Worm (Caenorhabditis elegans): Measurements from ENCODE around the gene nlp-28.

The nlp-28 gene

DNA sequence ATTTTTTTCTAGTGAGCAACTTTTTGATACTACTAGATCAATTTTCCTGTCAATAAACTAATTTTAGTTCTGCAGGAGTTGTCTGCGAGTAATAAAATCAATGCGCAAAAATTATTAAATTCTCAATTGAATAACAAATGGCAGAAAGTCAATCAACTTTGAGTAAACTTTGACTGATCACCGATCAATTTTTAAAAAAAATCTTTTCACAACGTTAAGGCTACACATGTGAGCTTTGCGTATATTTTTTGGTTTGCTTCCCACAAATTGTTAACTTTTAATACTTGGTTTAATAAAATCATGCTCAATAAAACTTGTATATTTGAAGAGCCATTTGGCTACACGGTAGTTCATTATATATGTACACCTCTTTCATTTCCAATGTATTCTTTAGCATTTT lies 20.2 kb downstream of the nlp-28 start, which contains the start of gene srh-7:
TSS of gene srh-7 (plus strand) at position 301 of the 400 bp plus-strand sequence.
- TF ChIP-seq him-1 (tag; optimal IDR thresholded peaks at IDR 0.05): no peak
- no peak for TF ChIP-seq W03F9.2 (tag; optimal IDR thresholded peaks at IDR 0.05)
- TF ChIP-seq dao-5 (tag; optimal IDR thresholded peaks at IDR 0.05): no peak

DNA sequence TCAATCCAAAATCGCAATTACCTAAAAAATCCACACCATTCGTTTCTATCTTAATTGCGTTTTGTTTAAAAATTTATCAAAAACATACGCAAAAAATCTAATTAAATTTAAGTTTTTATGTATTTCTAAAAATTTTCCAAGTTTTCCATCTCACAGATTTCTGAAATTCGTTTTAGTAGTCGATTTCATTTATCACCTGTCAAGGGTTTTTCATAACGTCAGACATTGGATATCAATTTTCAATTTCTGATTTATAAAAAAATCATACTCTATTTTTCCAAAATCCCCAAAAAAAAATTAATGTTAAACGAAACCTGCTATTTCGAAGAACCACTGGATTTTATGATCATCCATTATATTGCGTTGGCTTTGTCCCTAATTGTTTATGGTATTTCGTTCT lies 22.5 kb downstream of the nlp-28 start, which contains the start of gene srh-4:
TSS of gene srh-4 (plus strand) at position 301 of the 400 bp plus-strand sequence.
- no peak for TF ChIP-seq him-1 (tag; optimal IDR thresholded peaks at IDR 0.05)
- no peak for TF ChIP-seq dao-5 (tag; optimal IDR thresholded peaks at IDR 0.05)
- no peak for TF ChIP-seq W03F9.2 (tag; optimal IDR thresholded peaks at IDR 0.05)

DNA sequence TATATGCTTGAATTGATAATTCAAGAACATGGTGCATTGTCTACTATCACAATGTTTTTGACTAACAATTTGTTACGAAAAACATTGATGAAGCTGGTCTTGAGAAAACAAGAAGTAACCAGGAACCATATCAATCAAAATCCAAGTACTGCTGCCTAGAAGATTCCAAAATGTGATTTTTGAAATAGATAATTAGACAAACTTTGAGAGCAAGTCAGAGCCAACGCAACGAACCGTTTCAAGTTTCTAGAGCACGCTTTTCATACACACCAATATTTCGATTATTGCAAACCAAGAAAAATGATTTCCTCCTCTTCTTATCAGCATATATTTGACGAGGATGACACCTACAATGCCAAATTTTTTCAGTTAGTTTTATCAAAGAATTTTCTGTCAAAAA lies 29.1 kb downstream of the nlp-28 start, which contains the start of gene srw-89:
TSS of gene srw-89 (plus strand) at position 301 of the 400 bp plus-strand sequence.
- no peak for TF ChIP-seq dao-5 (tag; optimal IDR thresholded peaks at IDR 0.05)
- TF ChIP-seq him-1 (tag; optimal IDR thresholded peaks at IDR 0.05): no peak
- TF ChIP-seq W03F9.2 (tag; optimal IDR thresholded peaks at IDR 0.05): no peak

DNA sequence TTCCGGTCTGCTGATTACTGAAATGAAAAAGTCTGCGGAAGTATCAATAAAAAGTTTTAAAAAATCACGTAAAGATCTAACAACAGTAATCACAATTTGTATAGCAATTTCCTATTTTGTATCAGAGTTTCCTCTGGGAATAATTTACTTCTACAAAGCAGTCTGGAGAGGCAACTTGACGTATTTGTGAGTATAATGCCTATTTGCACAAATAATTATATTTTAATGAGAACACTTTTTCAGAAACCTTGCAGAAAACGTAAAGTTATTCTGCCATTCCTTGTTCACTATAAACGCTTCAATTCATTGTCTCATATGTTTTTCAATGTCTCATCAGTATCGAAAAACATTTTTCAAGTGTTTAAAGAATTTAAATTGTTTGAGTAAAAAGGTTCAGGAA lies 30.9 kb downstream of the nlp-28 start:
- TF ChIP-seq W03F9.2 (tag; optimal IDR thresholded peaks at IDR 0.05) (no peak), dao-5 (tag; optimal IDR thresholded peaks at IDR 0.05) (no peak), him-1 (tag; optimal IDR thresholded peaks at IDR 0.05) (no peak)

DNA sequence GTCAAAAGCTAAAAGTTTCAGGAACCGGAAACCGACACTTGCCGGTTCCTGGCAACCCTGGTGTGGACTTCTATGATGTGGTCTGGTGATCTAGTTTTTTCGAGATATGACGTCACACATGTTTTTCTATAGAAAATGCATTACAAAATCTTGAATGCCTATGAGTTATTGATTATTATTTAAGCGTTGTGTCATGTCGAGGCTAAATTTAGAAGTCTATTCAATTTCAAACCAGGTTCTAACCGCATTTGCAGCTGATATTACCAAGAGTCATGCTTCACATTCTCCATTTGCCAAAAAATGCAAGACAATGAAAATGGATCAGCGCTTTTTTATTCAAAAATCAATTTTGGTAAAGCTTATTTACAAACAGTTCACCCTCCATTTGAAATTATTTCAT lies 31.5 kb downstream of the nlp-28 start, which contains the start of gene K09D9.3:
TSS of gene K09D9.3 (plus strand) at position 301 of the 400 bp plus-strand sequence.
- TF ChIP-seq dao-5 (tag; optimal IDR thresholded peaks at IDR 0.05) (no peak), him-1 (tag; optimal IDR thresholded peaks at IDR 0.05) (no peak), W03F9.2 (tag; optimal IDR thresholded peaks at IDR 0.05) (no peak)

DNA sequence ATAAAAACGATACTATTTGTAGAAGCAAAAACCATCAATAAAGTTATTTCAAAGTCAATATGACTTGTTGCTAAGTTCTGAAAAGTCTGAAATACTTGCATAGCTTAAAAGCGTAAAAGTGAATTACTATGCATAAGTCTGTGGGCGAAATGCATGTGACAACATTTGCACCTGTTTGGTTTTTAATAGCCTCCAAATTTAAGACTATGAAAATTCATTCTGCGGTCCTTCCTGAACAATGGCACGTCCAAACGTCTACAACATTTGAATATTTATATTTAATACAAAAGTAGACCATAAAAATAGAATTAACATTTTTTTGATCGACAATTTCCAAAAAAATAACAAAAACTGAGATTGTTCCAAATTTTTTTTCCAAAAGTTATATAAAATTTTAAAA lies 34.1 kb downstream of the nlp-28 start, which contains the start of gene K09D9.14:
TSS of gene K09D9.14 (minus strand) at position 101 of the 400 bp plus-strand sequence.
- TF ChIP-seq dao-5 (tag; optimal IDR thresholded peaks at IDR 0.05) (no peak), him-1 (tag; optimal IDR thresholded peaks at IDR 0.05) (no peak), W03F9.2 (tag; optimal IDR thresholded peaks at IDR 0.05) (no peak)

DNA sequence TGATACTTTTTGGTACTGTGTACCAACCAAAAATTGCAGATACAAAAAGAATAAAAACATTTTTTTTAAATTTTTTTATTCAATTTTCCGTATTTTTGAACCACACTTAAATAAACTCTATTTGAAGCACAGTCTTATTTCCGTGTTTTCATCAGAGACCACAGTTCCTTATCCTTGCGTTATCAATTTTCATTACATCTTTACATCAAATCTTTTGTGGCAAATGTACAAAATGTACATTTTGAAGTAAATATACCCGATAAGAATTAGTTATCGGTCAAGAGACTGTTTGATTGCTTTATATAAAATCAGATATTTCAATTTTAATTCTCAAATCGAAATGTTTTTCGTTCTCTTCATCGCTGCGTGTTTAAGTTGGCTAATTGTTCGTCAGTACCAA lies 34.6 kb downstream of the nlp-28 start, which contains the start of gene cyp-35A3:
TSS of gene cyp-35A3 (plus strand) at position 301 of the 400 bp plus-strand sequence.
- TF ChIP-seq him-1 (tag; optimal IDR thresholded peaks at IDR 0.05) (no peak), dao-5 (tag; optimal IDR thresholded peaks at IDR 0.05) (no peak), W03F9.2 (tag; optimal IDR thresholded peaks at IDR 0.05) (no peak)

DNA sequence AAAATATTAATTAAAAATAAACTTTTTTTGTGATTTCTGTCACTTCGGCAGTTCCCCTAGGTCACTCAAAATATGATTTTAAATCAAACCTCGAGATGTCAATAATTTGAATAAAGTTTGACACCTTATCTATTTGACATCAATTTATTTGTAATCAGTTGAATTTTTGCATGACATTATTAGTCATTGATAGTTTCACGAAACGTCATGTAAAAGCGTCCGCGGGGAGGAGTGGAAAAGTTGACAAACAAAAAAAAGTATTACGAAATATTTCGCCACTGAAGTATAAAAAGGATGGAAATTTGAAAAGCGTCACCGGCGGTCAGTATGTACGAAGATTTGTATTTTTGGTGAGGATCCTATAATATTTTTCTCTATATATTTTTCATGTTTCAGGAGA lies 37.1 kb downstream of the nlp-28 start, which contains the start of gene K09D9.1:
TSS of gene K09D9.1 (plus strand) at position 271 of the 400 bp plus-strand sequence.
- TF ChIP-seq W03F9.2 (tag; optimal IDR thresholded peaks at IDR 0.05): no peak
- no peak for TF ChIP-seq him-1 (tag; optimal IDR thresholded peaks at IDR 0.05)
- no peak for TF ChIP-seq dao-5 (tag; optimal IDR thresholded peaks at IDR 0.05)

DNA sequence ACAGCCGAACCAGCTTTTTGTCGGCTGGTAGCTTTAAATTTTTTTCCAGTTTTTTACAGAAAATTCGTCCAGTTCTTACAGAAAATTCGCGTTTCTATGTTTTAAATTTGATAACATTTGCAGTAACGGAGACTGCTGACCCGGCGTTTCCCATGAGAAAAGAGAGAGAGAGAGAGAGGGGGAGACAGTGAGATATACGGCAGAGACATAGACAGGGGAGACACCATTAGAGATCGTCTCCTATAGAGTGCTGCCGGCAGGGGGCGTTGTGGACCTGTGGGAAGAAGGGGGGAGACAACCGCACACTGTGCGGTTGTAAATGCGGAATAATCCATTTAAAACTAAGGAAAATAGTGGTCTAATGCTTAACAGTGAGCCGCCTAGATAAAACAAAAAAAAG lies 41.9 kb downstream of the nlp-28 start:
- TF ChIP-seq dao-5 (tag; optimal IDR thresholded peaks at IDR 0.05) (no peak), him-1 (tag; optimal IDR thresholded peaks at IDR 0.05) (no peak), W03F9.2 (tag; optimal IDR thresholded peaks at IDR 0.05) (no peak)

DNA sequence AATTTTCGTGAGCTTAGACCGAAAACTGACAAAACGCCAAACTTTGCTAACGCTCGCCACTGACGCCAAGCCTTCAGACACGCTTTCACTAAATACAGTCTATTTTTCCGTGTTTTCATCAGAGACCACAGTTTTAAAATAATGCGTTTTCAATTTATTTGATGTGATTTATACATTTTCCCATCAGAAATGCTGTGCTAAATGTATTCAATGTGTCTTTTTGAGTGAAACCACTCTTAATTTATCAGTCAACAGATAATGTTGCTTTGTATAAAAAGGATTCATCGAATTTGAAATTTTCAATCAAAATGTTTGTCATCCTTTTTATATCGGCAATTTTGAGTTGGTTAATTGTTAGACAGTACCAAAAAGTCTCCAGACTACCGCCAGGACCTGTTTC lies 43.6 kb downstream of the nlp-28 start, which contains the start of gene cyp-35A4:
TSS of gene cyp-35A4 (plus strand) at position 301 of the 400 bp plus-strand sequence.
- TF ChIP-seq W03F9.2 (tag; optimal IDR thresholded peaks at IDR 0.05) (no peak), him-1 (tag; optimal IDR thresholded peaks at IDR 0.05) (no peak), dao-5 (tag; optimal IDR thresholded peaks at IDR 0.05) (no peak)

DNA sequence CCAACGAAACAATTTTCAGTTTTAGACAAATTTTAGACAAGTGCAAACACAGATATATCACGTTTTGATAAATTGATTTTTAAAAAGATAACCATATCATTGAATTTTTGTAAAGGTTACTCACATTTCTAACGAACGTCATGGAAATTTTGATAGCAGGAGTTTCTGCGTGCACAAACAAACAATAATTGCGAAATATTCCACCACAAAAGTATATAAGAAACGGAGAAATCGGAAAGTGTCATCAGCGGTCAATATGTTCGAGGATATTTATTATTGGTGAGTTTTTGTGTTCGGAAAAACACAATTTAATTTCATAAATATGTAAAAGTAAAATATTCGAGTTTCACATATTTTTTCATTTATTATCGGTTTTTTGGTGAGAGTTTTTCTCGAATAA lies 46.6 kb downstream of the nlp-28 start, which contains the start of gene C49G7.7:
TSS of gene C49G7.7 (plus strand) at position 174 of the 400 bp plus-strand sequence.
- TF ChIP-seq dao-5 (tag; optimal IDR thresholded peaks at IDR 0.05) (no peak), him-1 (tag; optimal IDR thresholded peaks at IDR 0.05) (no peak), W03F9.2 (tag; optimal IDR thresholded peaks at IDR 0.05) (no peak)

DNA sequence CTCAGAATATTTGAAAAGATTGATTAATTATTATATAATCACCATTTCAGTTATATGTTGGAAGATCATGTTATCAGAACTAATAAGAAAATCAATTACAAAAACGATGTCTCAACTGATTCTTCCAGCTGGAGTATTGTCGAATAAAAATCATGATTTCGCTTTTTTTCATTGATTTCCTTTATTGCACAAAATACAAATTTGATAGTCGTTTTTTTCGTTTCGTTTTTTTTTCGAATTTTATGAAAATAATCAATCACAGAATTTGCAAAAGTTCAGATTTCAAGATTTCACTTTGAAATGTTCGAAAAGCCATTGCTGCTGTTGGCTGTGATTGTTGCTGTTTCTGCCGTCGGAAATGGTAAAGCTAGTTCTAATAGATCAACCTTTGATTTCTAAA lies 48.1 kb downstream of the nlp-28 start, which contains the start of gene C49G7.13:
TSS of gene C49G7.13 (plus strand) at position 301 of the 400 bp plus-strand sequence.
- TF ChIP-seq W03F9.2 (tag; optimal IDR thresholded peaks at IDR 0.05): no peak

All from whole organism, L4/young adult.